Worm (Caenorhabditis elegans): ENCODE data around the gene Y51H4A.6.

DNA sequence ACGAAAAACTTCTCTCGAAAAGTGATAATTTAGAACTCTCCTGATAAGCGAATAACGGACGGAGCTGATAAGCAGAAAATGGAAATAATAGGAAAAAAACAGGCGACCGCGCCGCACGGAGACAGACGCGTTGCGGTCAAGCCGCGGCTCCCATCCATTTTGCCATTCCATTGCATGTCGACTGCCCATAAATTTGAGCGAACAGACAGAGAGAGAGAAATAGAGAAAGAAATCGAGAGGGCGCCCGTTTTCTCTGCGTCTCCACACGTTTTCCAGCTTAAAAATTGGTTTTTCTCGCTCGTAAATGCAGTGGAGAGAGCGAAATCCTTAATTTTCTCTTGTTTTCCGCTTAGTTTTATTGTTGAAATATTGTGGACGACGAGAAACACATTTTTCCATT lies 31.6 kb upstream of the Y51H4A.6 start:
- TF ChIP-seq aly-2 (tag; optimal IDR thresholded peaks at IDR 0.05), result no peak
- TF ChIP-seq nhr-12 (tag; optimal IDR thresholded peaks at IDR 0.05), result no peak
- TF ChIP-seq nhr-20 (tag; optimal IDR thresholded peaks at IDR 0.05), result peak; percentile 17
- TF ChIP-seq unc-86 (tag; optimal IDR thresholded peaks at IDR 0.05), result peak; percentile 21
- no peak for TF ChIP-seq fkh-8 (tag; optimal IDR thresholded peaks at IDR 0.05)
- peak; percentile 89 for TF ChIP-seq elt-2 (tag; optimal IDR thresholded peaks at IDR 0.05)
- no peak for TF ChIP-seq ces-1 (GFP tag; optimal IDR thresholded peaks at IDR 0.05)
- no peak for TF ChIP-seq mdl-1 (tag; optimal IDR thresholded peaks at IDR 0.05)
- no peak for TF ChIP-seq ama-1 (optimal IDR thresholded peaks at IDR 0.05)
- no peak for TF ChIP-seq nhr-90 (tag; optimal IDR thresholded peaks at IDR 0.05; ENCODE audit: poor library complexity)
- no peak for TF ChIP-seq elt-3 (tag; optimal IDR thresholded peaks at IDR 0.05)
- TF ChIP-seq mep-1 (tag; optimal IDR thresholded peaks at IDR 0.05), result peak; percentile 13
- peak in 2 of 3 experiments; percentile 17 to 66 for TF ChIP-seq ceh-82 (tag; optimal IDR thresholded peaks at IDR 0.05)
- TF ChIP-seq vab-15 (tag; optimal IDR thresholded peaks at IDR 0.05), result no peak

Measured in whole organism, L1 larva.